Fruit fly (Drosophila melanogaster) whole organism, embryonic: ENCODE results near the gene mRpL20.

Experiments
- CG10274 ChIP-seq: fragments of 200-800 bp; sonication (Bioruptor generic); optimal IDR thresholded peaks from 3 replicates; lab custom pipeline; 2017; ENCODE audit warnings: missing biosample characterization, mild to moderate bottlenecking, missing genetic modification characterization
- CG11504 ChIP-seq: fragments of 200-800 bp; sonication (Bioruptor generic); optimal IDR thresholded peaks from 3 replicates; lab custom pipeline; 2019; ENCODE audit warnings: missing biosample characterization, mild to moderate bottlenecking, missing genetic modification characterization, moderate library complexity
- CG12236 ChIP-seq: fragments of 200-800 bp; sonication (Bioruptor generic); optimal IDR thresholded peaks from 2 replicates; lab custom pipeline; 2016; ENCODE audit warnings: missing biosample characterization, missing genetic modification characterization
- CG15601 ChIP-seq: fragments of 200-800 bp; sonication (Bioruptor generic); optimal IDR thresholded peaks from 3 replicates; lab custom pipeline; 2019; ENCODE audit warnings: missing biosample characterization, mild to moderate bottlenecking, missing genetic modification characterization, moderate library complexity
- CG17385 ChIP-seq: fragments of 200-800 bp; sonication (Bioruptor generic); optimal IDR thresholded peaks from 3 replicates; lab custom pipeline; 2018; ENCODE audit warnings: missing biosample characterization, mild to moderate bottlenecking, missing genetic modification characterization
- CG17612 ChIP-seq: fragments of 200-800 bp; sonication (Bioruptor generic); IDR thresholded peaks from 2 replicates; pipeline ENCODE4 v1.3.6; 2022; ENCODE audit warnings: missing biosample characterization, missing genetic modification characterization
- CG1792 ChIP-seq: fragments of 200-800 bp; sonication (Bioruptor generic); optimal IDR thresholded peaks from 2 replicates; lab custom pipeline; 2016; ENCODE audit warnings: missing biosample characterization, missing genetic modification characterization
- CG32532 ChIP-seq: fragments of 200-800 bp; sonication (Bioruptor generic); IDR thresholded peaks from 2 replicates; pipeline ENCODE4 v1.3.6; 2022; ENCODE audit warnings: missing biosample characterization, missing genetic modification characterization
- CG34224 ChIP-seq: fragments of 200-800 bp; sonication (Bioruptor generic); IDR thresholded peaks from 3 replicates; pipeline ENCODE4 v1.3.6; 2022; ENCODE audit warnings: missing biosample characterization, missing genetic modification characterization; ENCODE audit not compliant: partially characterized antibody
- CG7556 ChIP-seq: fragments of 200-800 bp; sonication (Bioruptor generic); optimal IDR thresholded peaks from 2 replicates; lab custom pipeline; 2017; ENCODE audit warnings: missing biosample characterization, mild to moderate bottlenecking, missing genetic modification characterization
- CG7786 ChIP-seq: fragments of 200-800 bp; sonication (Bioruptor generic); optimal IDR thresholded peaks from 2 replicates; lab custom pipeline; 2016; ENCODE audit warnings: missing biosample characterization, missing genetic modification characterization
- CG7963 ChIP-seq: fragments of 200-800 bp; sonication (Bioruptor generic); IDR thresholded peaks from 3 replicates; pipeline ENCODE4 v1.3.6; 2022; ENCODE audit warnings: missing biosample characterization, missing genetic modification characterization; ENCODE audit not compliant: partially characterized antibody
- CG8765 ChIP-seq: fragments of 200-800 bp; sonication (Bioruptor generic); IDR thresholded peaks from 2 replicates; pipeline ENCODE4 v1.3.6; 2022; ENCODE audit warnings: missing biosample characterization, missing genetic modification characterization
- CG8924 ChIP-seq: fragments of 200-800 bp; optimal IDR thresholded peaks from 3 replicates; lab custom pipeline; 2019; ENCODE audit warnings: missing biosample characterization, mild to moderate bottlenecking, missing genetic modification characterization, moderate library complexity
- CG9437 ChIP-seq: fragments of 200-800 bp; sonication (Bioruptor generic); optimal IDR thresholded peaks from 2 replicates; lab custom pipeline; 2018; ENCODE audit warnings: missing biosample characterization, mild to moderate bottlenecking, missing genetic modification characterization
- CoRest ChIP-seq: fragments of 200-800 bp; sonication (Bioruptor generic); optimal IDR thresholded peaks from 3 replicates; lab custom pipeline; 2018; ENCODE audit warnings: missing biosample characterization, mild to moderate bottlenecking, missing genetic modification characterization, moderate library complexity
- D19B ChIP-seq: fragments of 200-800 bp; sonication (Bioruptor generic); optimal IDR thresholded peaks from 2 replicates; lab custom pipeline; 2017; ENCODE audit warnings: missing biosample characterization, mild to moderate bottlenecking, missing genetic modification characterization
- Dad ChIP-seq: fragments of 200-800 bp; sonication (Bioruptor generic); optimal IDR thresholded peaks from 3 replicates; lab custom pipeline; 2016; ENCODE audit warnings: missing biosample characterization, missing genetic modification characterization
- E2f2 ChIP-seq: fragments of 200-800 bp; sonication (Bioruptor generic); IDR thresholded peaks from 2 replicates; pipeline ENCODE4 v1.3.6; 2022; ENCODE audit warnings: missing biosample characterization, missing genetic modification characterization
- Eip74EF ChIP-seq, 2 experiments: fragments of 200-800 bp in 1 of 2; fragments of >200 bp in 1 of 2; sonication (Bioruptor generic) in 1 of 2; optimal IDR thresholded peaks; 2 replicates each; lab custom pipeline; 2017 to 2019; ENCODE audit warnings: missing biosample characterization in 2 of 2, missing genetic modification characterization in 2 of 2, mild to moderate bottlenecking in 1 of 2, moderate library complexity in 1 of 2
- Fer1 ChIP-seq: fragments of 200-800 bp; sonication (Bioruptor generic); optimal IDR thresholded peaks from 2 replicates; lab custom pipeline; 2017; ENCODE audit warnings: missing biosample characterization, mild to moderate bottlenecking, missing genetic modification characterization
- GATAe ChIP-seq: fragments of 200-800 bp; sonication (Bioruptor generic); conservative IDR thresholded peaks from 2 replicates; pipeline ENCODE4 v1.3.6; 2022; ENCODE audit warnings: missing biosample characterization, missing genetic modification characterization
- HLH3B ChIP-seq: fragments of 200-800 bp; sonication (Bioruptor generic); IDR thresholded peaks from 2 replicates; pipeline ENCODE4 v1.3.6; 2022; ENCODE audit warnings: missing biosample characterization, missing genetic modification characterization
- Hr51 ChIP-seq, 2 experiments: fragments of 200-800 bp; sonication (Bioruptor generic); optimal IDR thresholded peaks; 2 replicates in 1 of 2; 3 replicates in 1 of 2; lab custom pipeline; 2016 to 2018; ENCODE audit warnings: missing biosample characterization in 2 of 2, missing genetic modification characterization in 2 of 2, mild to moderate bottlenecking in 1 of 2, moderate library complexity in 1 of 2
- Jarid2 ChIP-seq: fragments of 200-800 bp; sonication (Bioruptor generic); optimal IDR thresholded peaks from 3 replicates; lab custom pipeline; 2017; ENCODE audit warnings: mild to moderate bottlenecking, missing biosample characterization, missing genetic modification reagents, missing genetic modification characterization
- Mrtf ChIP-seq: fragments of 200-800 bp; sonication (Bioruptor generic); IDR thresholded peaks from 3 replicates; pipeline ENCODE4 v1.3.6; 2022; ENCODE audit warnings: missing biosample characterization, missing genetic modification characterization
- Sox102F ChIP-seq: fragments of 200-800 bp; sonication (Bioruptor generic); optimal IDR thresholded peaks from 2 replicates; lab custom pipeline; 2018; ENCODE audit warnings: missing biosample characterization, mild to moderate bottlenecking, missing genetic modification characterization, moderate library complexity
- Spps ChIP-seq: fragments of 200-800 bp; sonication (Bioruptor generic); optimal IDR thresholded peaks from 2 replicates; lab custom pipeline; 2018; ENCODE audit warnings: missing biosample characterization, mild to moderate bottlenecking, missing genetic modification characterization
- Trl ChIP-seq, 3 experiments: fragments of >200 bp in 2 of 3; fragments of 200-800 bp in 1 of 3; sonication (Bioruptor generic) in 1 of 3; optimal IDR thresholded peaks; 2 replicates in 1 of 3; 3 replicates in 2 of 3; lab custom pipeline; 2016 to 2017; ENCODE audit warnings: missing biosample characterization in 1 of 3, missing genetic modification characterization in 1 of 3
- ash1 ChIP-seq: fragments of 200-800 bp; sonication (Bioruptor generic); optimal IDR thresholded peaks from 2 replicates; lab custom pipeline; 2018; ENCODE audit warnings: missing biosample characterization, mild to moderate bottlenecking, missing genetic modification characterization
- bigmax ChIP-seq: fragments of 200-800 bp; sonication (Bioruptor generic); optimal IDR thresholded peaks from 2 replicates; lab custom pipeline; 2018; ENCODE audit warnings: missing biosample characterization, mild to moderate bottlenecking, missing genetic modification characterization
- chif ChIP-seq, 2 experiments: fragments of 200-800 bp; sonication (Bioruptor generic); optimal IDR thresholded peaks; 3 replicates each; lab custom pipeline; 2016; ENCODE audit warnings: missing biosample characterization in 2 of 2, missing genetic modification characterization in 2 of 2
- eve ChIP-seq, 2 experiments: fragments of >200 bp; optimal IDR thresholded peaks; 2 replicates each; lab custom pipeline; 2017; ENCODE audit warnings: missing biosample characterization in 2 of 2, missing genetic modification characterization in 2 of 2
- fd64A ChIP-seq: fragments of 200-800 bp; sonication (Bioruptor generic); optimal IDR thresholded peaks from 3 replicates; lab custom pipeline; 2018; ENCODE audit warnings: missing biosample characterization, mild to moderate bottlenecking, missing genetic modification characterization
- fd96Cb ChIP-seq: fragments of 200-800 bp; sonication (Bioruptor generic); optimal IDR thresholded peaks from 2 replicates; lab custom pipeline; 2018; ENCODE audit warnings: missing biosample characterization, mild to moderate bottlenecking, missing genetic modification characterization, moderate library complexity
- fru ChIP-seq: fragments of >200 bp; optimal IDR thresholded peaks from 2 replicates; lab custom pipeline; 2017
- grn ChIP-seq: fragments of 200-800 bp; sonication (Bioruptor generic); optimal IDR thresholded peaks from 3 replicates; lab custom pipeline; 2017; ENCODE audit warnings: missing biosample characterization, missing genetic modification characterization
- jing ChIP-seq: fragments of 200-800 bp; sonication (Bioruptor generic); optimal IDR thresholded peaks from 2 replicates; lab custom pipeline; 2018; ENCODE audit warnings: missing biosample characterization, mild to moderate bottlenecking, missing genetic modification characterization
- kay ChIP-seq: fragments of 200-800 bp; sonication (Bioruptor generic); optimal IDR thresholded peaks from 2 replicates; lab custom pipeline; 2016; ENCODE audit warnings: missing biosample characterization, missing genetic modification characterization
- ken ChIP-seq: fragments of 200-800 bp; sonication (Bioruptor generic); IDR thresholded peaks from 3 replicates; pipeline ENCODE4 v1.3.6; 2022; ENCODE audit warnings: missing biosample characterization, missing genetic modification characterization
- klu ChIP-seq: fragments of 200-800 bp; sonication (Bioruptor generic); IDR thresholded peaks from 2 replicates; pipeline ENCODE4 v1.3.6; 2022; ENCODE audit warnings: missing biosample characterization, missing genetic modification characterization
- lola ChIP-seq, 3 experiments: fragments of >200 bp in 2 of 3; fragments of 200-800 bp in 1 of 3; sonication (Bioruptor generic) in 1 of 3; optimal IDR thresholded peaks; 2 replicates each; lab custom pipeline; 2017 to 2019; ENCODE audit warnings: missing biosample characterization in 3 of 3, missing genetic modification characterization in 3 of 3, mild to moderate bottlenecking in 1 of 3, moderate library complexity in 1 of 3
- lov ChIP-seq, 2 experiments: fragments of 200-800 bp in 1 of 2; fragments of >200 bp in 1 of 2; sonication (Bioruptor generic) in 1 of 2; IDR thresholded peaks in 1 of 2; optimal IDR thresholded peaks in 1 of 2; 2 replicates in 1 of 2; 3 replicates in 1 of 2; pipeline versions ENCODE4 v1.3.6 to Lab custom; 2017 to 2022; ENCODE audit warnings: missing biosample characterization in 1 of 2, missing genetic modification characterization in 1 of 2
- nom ChIP-seq: fragments of 200-800 bp; sonication (Bioruptor generic); optimal IDR thresholded peaks from 2 replicates; lab custom pipeline; 2017; ENCODE audit warnings: missing biosample characterization, missing genetic modification characterization, mild to moderate bottlenecking, moderate library complexity, missing genetic modification reagents
- p53 ChIP-seq: fragments of 200-800 bp; sonication (Bioruptor generic); optimal IDR thresholded peaks from 2 replicates; lab custom pipeline; 2016; ENCODE audit warnings: missing biosample characterization, missing genetic modification characterization
- pho ChIP-seq: fragments of 200-800 bp; sonication (Bioruptor generic); optimal IDR thresholded peaks from 2 replicates; lab custom pipeline; 2016; ENCODE audit warnings: missing biosample characterization, missing genetic modification characterization
- vvl ChIP-seq: fragments of 200-800 bp; sonication (Bioruptor generic); IDR thresholded peaks from 2 replicates; pipeline ENCODE4 v1.3.6; 2022; ENCODE audit warnings: missing biosample characterization, missing genetic modification characterization

The mRpL20 gene

dm6 chr3L:13022854-13023560, 5.3 kb upstream of the mRpL20 start, which contains the start of gene RpS12:
TSS of gene RpS12 (plus strand) at chr3L:13023352.
- TF ChIP-seq bigmax (GFP tag; lab: Kevin White, UChicago) = peak; percentile 65
- TF ChIP-seq CoRest (tag; lab: Kevin White, UChicago) = peak; percentile 71
- no peak for TF ChIP-seq CG17612 (GFP tag; lab: Robert Waterston, UW)
- TF ChIP-seq CG32532 = peak; percentile 82
- TF ChIP-seq Jarid2 (GFP tag; lab: Kevin White, UChicago) = peak; percentile 70
- no peak for TF ChIP-seq kay (GFP tag; lab: Kevin White, UChicago)
- TF ChIP-seq HLH3B (GFP tag; lab: Robert Waterston, UW) = peak; percentile 60
- peak; percentile 50 to 75 for TF ChIP-seq chif (GFP tag; optimal IDR thresholded peaks at IDR 0.05; lab: Kevin White, UChicago)
- peak; percentile 78 for TF ChIP-seq Dad (GFP tag; lab: Kevin White, UChicago)
- peak; percentile 51 for TF ChIP-seq D19B (GFP tag; lab: Kevin White, UChicago)
- TF ChIP-seq Sox102F (GFP tag; lab: Kevin White, UChicago) = peak; percentile 34
- peak; percentile 62 for TF ChIP-seq CG34224 (GFP tag; lab: Robert Waterston, UW)
- peak; percentile 51; the same call in 2 of the 3 replicates for TF ChIP-seq CG7963 (GFP tag; lab: Robert Waterston, UW)
- TF ChIP-seq p53 (GFP tag; lab: Kevin White, UChicago) = peak; percentile 64
- no peak for TF ChIP-seq Spps (tag; lab: Kevin White, UChicago)
- TF ChIP-seq CG8924 (tag; lab: Kevin White, UChicago) = peak; percentile 55
- TF ChIP-seq GATAe = no peak
- TF ChIP-seq pho (GFP tag; lab: Kevin White, UChicago) = peak; percentile 73
- TF ChIP-seq ken = peak; percentile 76; the same call in 2 of the 3 replicates
- peak; percentile 47 for TF ChIP-seq CG9437
- peak; percentile 38; the same call in 1 of the 2 replicates for TF ChIP-seq E2f2 (GFP tag; lab: Robert Waterston, UW)
- TF ChIP-seq nom = peak; percentile 78
- peak; percentile 12 for TF ChIP-seq CG7556
- no peak for TF ChIP-seq lov (optimal IDR thresholded peaks at IDR 0.05; lab: Kevin White, UChicago)
- TF ChIP-seq lov (GFP tag; IDR thresholded peaks at IDR 0.05; lab: Robert Waterston, UW) = peak; percentile 88
- peak in 2 of 3 experiments; percentile 15 to 51 for TF ChIP-seq lola (GFP tag; optimal IDR thresholded peaks at IDR 0.05; lab: Kevin White, UChicago)
- peak; percentile 77; the same call in 2 of the 3 replicates for TF ChIP-seq Mrtf (GFP tag; lab: Robert Waterston, UW)
- no peak for TF ChIP-seq klu
- TF ChIP-seq CG12236 = peak; percentile 64
- TF ChIP-seq grn = no peak
- TF ChIP-seq vvl = peak; percentile 78
- TF ChIP-seq CG15601 = peak; percentile 56
- TF ChIP-seq Fer1 (GFP tag; lab: Kevin White, UChicago) = peak; percentile 84
- TF ChIP-seq Eip74EF (GFP tag; optimal IDR thresholded peaks at IDR 0.05; lab: Kevin White, UChicago) = peak in 1 of 2 experiments; percentile 48
- TF ChIP-seq fru (lab: Kevin White, UChicago) = no peak
- TF ChIP-seq Hr51 (GFP tag; optimal IDR thresholded peaks at IDR 0.05; lab: Kevin White, UChicago) = peak; percentile 56 to 74
- TF ChIP-seq ash1 (GFP tag; lab: Kevin White, UChicago) = peak; percentile 81
- TF ChIP-seq fd96Cb = peak; percentile 34
- no peak for TF ChIP-seq CG8765 (GFP tag; lab: Robert Waterston, UW)
- TF ChIP-seq CG1792 = peak; percentile 62
- TF ChIP-seq jing = peak; percentile 22
- peak; percentile 63 for TF ChIP-seq fd64A
- TF ChIP-seq CG17385 = peak; percentile 78
- peak in 1 of 2 experiments; percentile 81 for TF ChIP-seq eve (GFP tag; optimal IDR thresholded peaks at IDR 0.05; lab: Kevin White, UChicago)
- peak; percentile 63 for TF ChIP-seq CG10274
- peak; percentile 59 for TF ChIP-seq CG11504 (tag; lab: Kevin White, UChicago)
- no peak for TF ChIP-seq Trl (optimal IDR thresholded peaks at IDR 0.05; lab: Kevin White, UChicago)
- TF ChIP-seq Trl (GFP tag; optimal IDR thresholded peaks at IDR 0.05; lab: Kevin White, UChicago) = peak; percentile 88
- TF ChIP-seq CG7786 (GFP tag; lab: Kevin White, UChicago) = peak; percentile 72
